Fruit fly (Drosophila melanogaster): Measurements from ENCODE around the gene Nmdmc.

The Nmdmc gene

dm6 chr3R:9001720-9002240 is 48.6 kb downstream of the Nmdmc start:
- TF ChIP-seq Dbx (GFP tag; IDR thresholded peaks at IDR 0.05) (peak; percentile 14; the same call in 1 of the 3 replicates), Pdp1 (GFP tag; optimal IDR thresholded peaks at IDR 0.05) (peak in 1 of 2 experiments; percentile 9), oc (tag; optimal IDR thresholded peaks at IDR 0.05) (peak; percentile 63), CG2202 (tag; optimal IDR thresholded peaks at IDR 0.05) (no peak), CG10543 (GFP tag; optimal IDR thresholded peaks at IDR 0.05) (peak; percentile 11), CG13287 (GFP tag; IDR thresholded peaks at IDR 0.05; ENCODE audit: partially characterized antibody) (peak; percentile 25; the same call in 1 of the 2 replicates), stc (GFP tag; IDR thresholded peaks at IDR 0.05) (0 out of 2 replicates have a peak, but pooled peaks have one; percentile 11), gsb-n (tag; optimal IDR thresholded peaks at IDR 0.05) (peak; percentile 2), sd (tag; optimal IDR thresholded peaks at IDR 0.05) (peak; percentile 89), chinmo (GFP tag; IDR thresholded peaks at IDR 0.05; ENCODE audit: partially characterized antibody) (0 out of 4 replicates have a peak, but pooled peaks have one; percentile 43), en (GFP tag; optimal IDR thresholded peaks at IDR 0.05) (no peak), Deaf1 (tag; optimal IDR thresholded peaks at IDR 0.05) (peak; percentile 87), Blimp-1 (GFP tag; optimal IDR thresholded peaks at IDR 0.05) (peak; percentile 72), kni (GFP tag; optimal IDR thresholded peaks at IDR 0.05) (peak; percentile 72), bigmax (GFP tag; optimal IDR thresholded peaks at IDR 0.05) (no peak), B-H2 (GFP tag; optimal IDR thresholded peaks at IDR 0.05) (peak; percentile 37), CG12769 (tag; optimal IDR thresholded peaks at IDR 0.05) (peak; percentile 89), CG13894 (tag; optimal IDR thresholded peaks at IDR 0.05) (peak; percentile 40), jigr1 (GFP tag; IDR thresholded peaks at IDR 0.05) (no peak), insv (GFP tag; optimal IDR thresholded peaks at IDR 0.05) (no peak), cwo (GFP tag; optimal IDR thresholded peaks at IDR 0.05) (no peak)

- no peak for TF ChIP-seq CG34376 (GFP tag; optimal IDR thresholded peaks at IDR 0.05)
- no peak for TF ChIP-seq dan (GFP tag; IDR thresholded peaks at IDR 0.05)
- no peak for TF ChIP-seq Optix (GFP tag; IDR thresholded peaks at IDR 0.05)
- TF ChIP-seq tgo (GFP tag; IDR thresholded peaks at IDR 0.05), result 0 out of 3 replicates have a peak, but pooled peaks have one; percentile 17
Measured at dm6 chr3R:8998243-8998642, 52.1 kb downstream of the Nmdmc start.

DNA sequence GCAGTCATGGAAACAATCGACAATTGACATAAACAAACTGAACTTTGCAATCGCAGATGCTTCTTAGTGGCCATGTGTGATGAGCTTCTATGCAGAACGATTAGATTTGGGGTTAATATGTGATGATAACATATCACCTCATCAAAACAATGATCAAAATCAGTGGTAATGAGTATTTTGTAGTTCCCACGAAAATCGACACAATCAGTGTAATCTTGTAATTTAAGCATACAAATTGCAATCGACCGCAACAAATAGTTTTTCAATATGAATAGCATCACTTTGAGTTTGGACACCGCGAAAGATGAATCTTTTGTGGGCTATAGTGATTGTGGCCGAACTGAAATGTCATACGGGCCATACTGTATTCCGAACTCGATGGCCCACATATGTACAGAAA is 53.0 kb downstream of the Nmdmc start, which contains the start of gene CG11977:
CG11977 (plus strand) TSS at position 301 of the 400 bp plus-strand sequence.
- TF ChIP-seq Hmx (GFP tag; optimal IDR thresholded peaks at IDR 0.05) (no peak), crp (GFP tag; optimal IDR thresholded peaks at IDR 0.05) (no peak), ems (GFP tag; optimal IDR thresholded peaks at IDR 0.05) (no peak), stwl (tag; optimal IDR thresholded peaks at IDR 0.05) (no peak), CG2712 (tag; optimal IDR thresholded peaks at IDR 0.05) (no peak), CHES-1-like (GFP tag; optimal IDR thresholded peaks at IDR 0.05) (no peak), CG14050 (GFP tag; IDR thresholded peaks at IDR 0.05) (no peak)

DNA sequence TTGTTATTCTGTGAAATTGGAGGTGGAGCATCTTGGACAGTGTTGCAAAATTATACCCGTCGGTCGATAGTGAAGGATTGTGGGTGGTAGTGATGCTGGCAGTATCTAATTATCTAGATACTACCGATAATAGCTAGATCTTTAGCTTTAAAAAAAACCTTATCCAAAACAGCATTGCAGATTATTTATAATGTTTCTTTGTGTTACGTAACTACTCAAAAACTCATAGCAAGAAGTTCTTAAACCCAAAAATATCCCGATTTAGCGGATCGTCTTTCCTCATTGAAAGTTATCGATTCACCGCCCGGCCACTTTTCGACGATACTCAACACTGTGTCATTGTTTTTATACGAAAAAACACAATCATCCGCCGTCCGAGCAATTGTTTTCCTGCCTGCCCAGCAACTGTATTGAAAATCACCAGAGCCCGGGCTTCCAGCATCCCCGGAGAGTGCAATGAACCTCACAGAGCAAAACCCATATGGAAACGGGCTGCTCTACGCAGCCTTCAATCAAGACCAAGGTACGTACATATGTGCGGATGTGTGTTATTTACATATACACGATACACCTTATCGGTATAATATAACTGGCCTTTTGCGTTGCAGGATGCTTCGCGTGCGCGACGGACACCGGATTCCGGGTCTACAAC is 57.3 kb downstream of the Nmdmc start, which contains the start of gene CG11975:
CG11975 (plus strand) TSS at position 326 of the 652 bp plus-strand sequence.
- TF ChIP-seq fru (optimal IDR thresholded peaks at IDR 0.05), result no peak
- TF ChIP-seq Oli (tag; optimal IDR thresholded peaks at IDR 0.05), result no peak
- peak; percentile 67 for TF ChIP-seq Dref (GFP tag; IDR thresholded peaks at IDR 0.05)
- peak; percentile 74 for TF ChIP-seq bab2 (GFP tag; optimal IDR thresholded peaks at IDR 0.05)
- peak; percentile 38 for TF ChIP-seq gcm2 (GFP tag; optimal IDR thresholded peaks at IDR 0.05)
- TF ChIP-seq Hmr (GFP tag; optimal IDR thresholded peaks at IDR 0.05), result peak; percentile 80
- peak; percentile 86 for TF ChIP-seq nmo (GFP tag; optimal IDR thresholded peaks at IDR 0.05)
- peak; percentile 53 for TF ChIP-seq fd96Cb (tag; optimal IDR thresholded peaks at IDR 0.05)
- TF ChIP-seq tup (GFP tag; optimal IDR thresholded peaks at IDR 0.05), result peak; percentile 33
- peak; percentile 60 for TF ChIP-seq CG6683 (GFP tag; optimal IDR thresholded peaks at IDR 0.05)
- TF ChIP-seq amos (GFP tag; IDR thresholded peaks at IDR 0.05; ENCODE audit: partially characterized antibody), result peak; percentile 64
- TF ChIP-seq CG3163 (GFP tag; optimal IDR thresholded peaks at IDR 0.05), result peak; percentile 73
- no peak for TF ChIP-seq Lim3 (GFP tag; IDR thresholded peaks at IDR 0.05)
- no peak for TF ChIP-seq CG31441 (GFP tag; IDR thresholded peaks at IDR 0.05)

Data from whole organism, embryonic.